Fruit fly (Drosophila melanogaster) whole organism: ENCODE measurements around the gene CG43168.

Source experiments
- CG8478 ChIP-seq: fragments of >200 bp; optimal IDR thresholded peaks from 2 replicates; lab custom pipeline; 2018; ENCODE audit warnings: inconsistent platforms
- Dll ChIP-seq: fragments of >200 bp; optimal IDR thresholded peaks from 2 replicates; lab custom pipeline; 2017
- EcR ChIP-seq, 2 experiments: fragments of >200 bp; optimal IDR thresholded peaks; 2 replicates each; lab custom pipeline; 2017; ENCODE audit warnings: missing biosample characterization in 2 of 2, missing genetic modification characterization in 2 of 2, missing genetic modification reagents in 2 of 2
- pan ChIP-seq: fragments of >200 bp; optimal IDR thresholded peaks from 2 replicates; lab custom pipeline; 2017
- psq ChIP-seq: fragments of >200 bp; optimal IDR thresholded peaks from 2 replicates; lab custom pipeline; 2017
- usp ChIP-seq: fragments of >200 bp; optimal IDR thresholded peaks from 2 replicates; lab custom pipeline; 2017; ENCODE audit warnings: missing biosample characterization, missing genetic modification characterization, mixed read lengths

DNA sequence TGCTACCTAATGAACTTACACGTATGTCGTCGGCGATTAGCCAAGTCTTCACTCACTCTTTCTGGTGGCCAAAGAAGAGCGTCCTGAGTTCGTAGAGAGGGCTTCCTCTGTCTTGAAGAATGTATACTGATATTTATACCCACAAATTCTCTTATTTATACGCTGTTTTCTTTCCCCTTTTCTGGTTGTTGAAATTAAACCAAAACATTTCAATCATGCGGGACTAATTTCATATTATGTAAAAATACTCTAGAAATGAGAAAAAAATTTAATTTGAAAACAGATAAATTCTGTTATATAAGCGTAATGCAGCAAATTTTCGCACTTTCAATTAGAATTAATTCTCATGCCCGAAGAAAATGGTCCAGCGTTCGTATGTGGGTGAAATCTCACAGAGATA lies 42.3 kb upstream of the CG43168 start, which contains the start of gene BG642312:
- no peak for TF ChIP-seq psq (lab: Kevin White, UChicago)
- no peak for TF ChIP-seq usp
- no peak for TF ChIP-seq CG8478 (lab: Kevin White, UChicago)
- TF ChIP-seq Dll (lab: Kevin White, UChicago), result no peak
- TF ChIP-seq pan (lab: Kevin White, UChicago), result no peak
- TF ChIP-seq EcR (GFP tag; optimal IDR thresholded peaks at IDR 0.05; lab: Kevin White, UChicago), result no peak
